Worm (Caenorhabditis elegans): ENCODE results near the gene C06A6.4.
A peak's percentile ranks its signal among the peaks of the same experiment; 100 is the strongest.

C06A6.4 gene

ce11 chrIV:7829275-7829938 is at the start of gene C06A6.4 (continued):
- no peak for TF ChIP-seq fkh-3 (tag; optimal IDR thresholded peaks at IDR 0.05)
- no peak for TF ChIP-seq ZK185.1 (tag; optimal IDR thresholded peaks at IDR 0.05; ENCODE audit: poor library complexity, severe bottlenecking)
- no peak for TF ChIP-seq hlh-26 (GFP tag; conservative IDR thresholded peaks at IDR 0.05)
- no peak for TF ChIP-seq B0035.1 (tag; optimal IDR thresholded peaks at IDR 0.05)
- no peak for TF ChIP-seq F57A8.1 (GFP tag; optimal IDR thresholded peaks at IDR 0.05)
- TF ChIP-seq F57C9.4 (tag; optimal IDR thresholded peaks at IDR 0.05) = no peak
- no peak for TF ChIP-seq pha-4 (tag; optimal IDR thresholded peaks at IDR 0.05)
- TF ChIP-seq egrh-3 (GFP tag; IDR thresholded peaks at IDR 0.05) = no peak
- TF ChIP-seq let-526 (GFP tag; IDR thresholded peaks at IDR 0.05) = no peak
- no peak for TF ChIP-seq ztf-22 (GFP tag; optimal IDR thresholded peaks at IDR 0.05)
- TF ChIP-seq madf-3 (GFP tag; IDR thresholded peaks at IDR 0.05) = no peak
- TF ChIP-seq C06A6.2 (GFP tag; conservative IDR thresholded peaks at IDR 0.05) = no peak
- no peak for TF ChIP-seq sdz-38 (tag; optimal IDR thresholded peaks at IDR 0.05)
- no peak for TF ChIP-seq egl-44 (GFP tag; IDR thresholded peaks at IDR 0.05)
- TF ChIP-seq bed-1 (GFP tag; IDR thresholded peaks at IDR 0.05) = no peak
- TF ChIP-seq ceh-100 (GFP tag; IDR thresholded peaks at IDR 0.05) = no peak
- TF ChIP-seq ztf-26 (tag; optimal IDR thresholded peaks at IDR 0.05) = no peak
- peak; percentile 52 for TF ChIP-seq F49E8.2 (tag; optimal IDR thresholded peaks at IDR 0.05; ENCODE audit: insufficient read depth)
- TF ChIP-seq mcd-1 (GFP tag; IDR thresholded peaks at IDR 0.05) = 0 out of 2 replicates have a peak, but pooled peaks have one; percentile 10
- TF ChIP-seq dpff-1 (tag; optimal IDR thresholded peaks at IDR 0.05) = no peak
- no peak for TF ChIP-seq nhr-27 (tag; optimal IDR thresholded peaks at IDR 0.05)
- peak; percentile 97 for TF ChIP-seq lsl-1 (GFP tag; optimal IDR thresholded peaks at IDR 0.05)
- no peak for TF ChIP-seq ceh-40 (GFP tag; IDR thresholded peaks at IDR 0.05)
- TF ChIP-seq nfya-1 (tag; optimal IDR thresholded peaks at IDR 0.05; ENCODE audit: borderline replicate concordance, insufficient read depth) = no peak
- no peak for TF ChIP-seq tlf-1 (GFP tag; optimal IDR thresholded peaks at IDR 0.05)
- peak; percentile 83 for TF ChIP-seq xnd-1 (tag; optimal IDR thresholded peaks at IDR 0.05)
- TF ChIP-seq die-1 (tag; optimal IDR thresholded peaks at IDR 0.05) = no peak
- TF ChIP-seq hmg-20 (GFP tag; IDR thresholded peaks at IDR 0.05) = no peak
- no peak for TF ChIP-seq F39B2.1 (GFP tag; IDR thresholded peaks at IDR 0.05)
- TF ChIP-seq egl-18 (GFP tag; IDR thresholded peaks at IDR 0.05) = no peak
- TF ChIP-seq nfya-2 (GFP tag; IDR thresholded peaks at IDR 0.05) = no peak

ce11 chrIV:7877781-7878180 is 48.7 kb upstream of the C06A6.4 start, which contains the start of gene kin-26:
kin-26 (minus strand) TSS chrIV:7877881.
- TF ChIP-seq zim-3 (tag; optimal IDR thresholded peaks at IDR 0.05) = no peak
- no peak for TF ChIP-seq T26A5.8 (tag; optimal IDR thresholded peaks at IDR 0.05)
- no peak for TF ChIP-seq ztf-18 (tag; optimal IDR thresholded peaks at IDR 0.05)
- no peak for TF ChIP-seq Y67H2A.10 (GFP tag; conservative IDR thresholded peaks at IDR 0.05)
- no peak for TF ChIP-seq madf-6 (GFP tag; IDR thresholded peaks at IDR 0.05)
- TF ChIP-seq F52B5.7 (tag; optimal IDR thresholded peaks at IDR 0.05) = no peak
- no peak for TF ChIP-seq ama-1 (optimal IDR thresholded peaks at IDR 0.05)
- TF ChIP-seq ama-1 (GFP tag; optimal IDR thresholded peaks at IDR 0.05) = no peak
- no peak for TF ChIP-seq lag-1 (GFP tag; IDR thresholded peaks at IDR 0.05)
- TF ChIP-seq akir-1 (GFP tag; optimal IDR thresholded peaks at IDR 0.05) = no peak
- TF ChIP-seq egl-44 (GFP tag; IDR thresholded peaks at IDR 0.05) = no peak
- TF ChIP-seq B0019.2 (GFP tag; conservative IDR thresholded peaks at IDR 0.05) = no peak
- TF ChIP-seq sdz-38 (tag; optimal IDR thresholded peaks at IDR 0.05) = no peak
